Worm (Caenorhabditis elegans) whole organism, L3 larva: ENCODE results near the gene ZK470.14.

Source experiments
- ama-1 ChIP-seq: fragments of 150-350 bp; optimal IDR thresholded peaks from 2 replicates; lab custom pipeline; 2018
- ceh-9 ChIP-seq: sonication (generic microtip); optimal IDR thresholded peaks from 2 replicates; lab custom pipeline; 2018; ENCODE audit warnings: missing biosample characterization, missing genetic modification characterization
- egl-27 ChIP-seq: sonication (generic microtip); optimal IDR thresholded peaks from 4 replicates; lab custom pipeline; 2017; ENCODE audit warnings: missing biosample characterization, missing genetic modification reagents, missing genetic modification characterization
- egl-5 ChIP-seq: fragments of 150-350 bp; optimal IDR thresholded peaks from 2 replicates; lab custom pipeline; 2017; ENCODE audit warnings: missing biosample characterization, missing genetic modification reagents, missing genetic modification characterization, inconsistent platforms
- elt-2 ChIP-seq: sonication (generic microtip); optimal IDR thresholded peaks from 2 replicates; lab custom pipeline; 2016; ENCODE audit warnings: missing genetic modification reagents, mild to moderate bottlenecking, missing genetic modification characterization, missing compliant biosample characterization
- elt-3 ChIP-seq, 3 experiments: fragments of 150-350 bp in 1 of 3; sonication (generic microtip) in 2 of 3; optimal IDR thresholded peaks; 2 replicates in 2 of 3; 4 replicates in 1 of 3; lab custom pipeline; 2014 to 2017; ENCODE audit warnings: missing biosample characterization in 3 of 3, missing genetic modification characterization in 3 of 3
- fkh-2 ChIP-seq: fragments of 150-350 bp; optimal IDR thresholded peaks from 2 replicates; lab custom pipeline; 2014; ENCODE audit warnings: missing biosample characterization, missing genetic modification reagents, missing genetic modification characterization
- fos-1 ChIP-seq: fragments of 150-350 bp; optimal IDR thresholded peaks from 2 replicates; lab custom pipeline; 2014; ENCODE audit warnings: missing biosample characterization, missing genetic modification characterization
- jun-1 ChIP-seq: fragments of 150-350 bp; optimal IDR thresholded peaks from 2 replicates; lab custom pipeline; 2014; ENCODE audit warnings: missing biosample characterization, missing genetic modification reagents, missing genetic modification characterization
- lin-39 ChIP-seq: fragments of 150-350 bp; optimal IDR thresholded peaks from 2 replicates; lab custom pipeline; 2018; ENCODE audit warnings: missing biosample characterization, missing genetic modification reagents, missing genetic modification characterization
- mdl-1 ChIP-seq: fragments of 150-350 bp; optimal IDR thresholded peaks from 2 replicates; lab custom pipeline; 2014; ENCODE audit warnings: missing biosample characterization, missing genetic modification characterization
- nfya-1 ChIP-seq: sonication (generic microtip); optimal IDR thresholded peaks from 2 replicates; lab custom pipeline; 2017; ENCODE audit warnings: missing genetic modification characterization, mild to moderate bottlenecking, missing compliant biosample characterization, antibody characterized with exemption, moderate library complexity; ENCODE audit not compliant: insufficient read depth
- nhr-11 ChIP-seq: fragments of 150-350 bp; optimal IDR thresholded peaks from 2 replicates; lab custom pipeline; 2014; ENCODE audit warnings: missing biosample characterization, missing genetic modification characterization
- nhr-12 ChIP-seq: fragments of 150-350 bp; optimal IDR thresholded peaks from 2 replicates; lab custom pipeline; 2014; ENCODE audit warnings: missing biosample characterization, missing genetic modification characterization
- nhr-23 ChIP-seq: fragments of 150-350 bp; optimal IDR thresholded peaks from 2 replicates; lab custom pipeline; 2014; ENCODE audit warnings: missing biosample characterization, missing genetic modification reagents, missing genetic modification characterization
- nhr-237 ChIP-seq: fragments of 150-350 bp; optimal IDR thresholded peaks from 2 replicates; lab custom pipeline; 2014; ENCODE audit warnings: missing biosample characterization, missing genetic modification characterization
- nhr-25 ChIP-seq: sonication (generic microtip); optimal IDR thresholded peaks from 2 replicates; lab custom pipeline; 2017; ENCODE audit warnings: missing biosample characterization, missing genetic modification characterization
- nhr-43 ChIP-seq: sonication (generic microtip); optimal IDR thresholded peaks from 2 replicates; lab custom pipeline; 2016; ENCODE audit warnings: mild to moderate bottlenecking, missing genetic modification characterization, missing compliant biosample characterization; ENCODE audit not compliant: poor library complexity, severe bottlenecking
- nhr-77 ChIP-seq: fragments of 150-350 bp; optimal IDR thresholded peaks from 2 replicates; lab custom pipeline; 2014; ENCODE audit warnings: missing biosample characterization, missing genetic modification characterization
- pha-4 ChIP-seq: fragments of 150-350 bp; optimal IDR thresholded peaks from 2 replicates; lab custom pipeline; 2014; ENCODE audit warnings: missing biosample characterization, missing genetic modification reagents, missing genetic modification characterization
- sea-2 ChIP-seq: fragments of 150-350 bp; sonication (generic microtip); optimal IDR thresholded peaks from 4 replicates; lab custom pipeline; 2014; ENCODE audit warnings: missing biosample characterization, missing genetic modification reagents, missing genetic modification characterization
- snpc-4 ChIP-seq: fragments of 150-350 bp; optimal IDR thresholded peaks from 2 replicates; lab custom pipeline; 2014; ENCODE audit warnings: missing biosample characterization, missing genetic modification characterization
- unc-39 ChIP-seq: sonication (generic microtip); optimal IDR thresholded peaks from 4 replicates; lab custom pipeline; 2017; ENCODE audit warnings: missing biosample characterization, missing genetic modification characterization
- unc-62 ChIP-seq: fragments of 150-350 bp; sonication (generic microtip); optimal IDR thresholded peaks from 4 replicates; lab custom pipeline; 2014; ENCODE audit warnings: missing biosample characterization, missing genetic modification reagents, missing genetic modification characterization
- ztf-11 ChIP-seq: fragments of 150-350 bp; optimal IDR thresholded peaks from 2 replicates; lab custom pipeline; 2014; ENCODE audit warnings: missing biosample characterization, missing genetic modification characterization
- ztf-4 ChIP-seq: fragments of 150-350 bp; optimal IDR thresholded peaks from 2 replicates; lab custom pipeline; 2014; ENCODE audit warnings: missing biosample characterization, missing genetic modification characterization

Gene ZK470.14

ce11 chrX:4137452-4138164 lies 29.6 kb upstream of the ZK470.14 start (continued):
- TF ChIP-seq nhr-77 (tag; lab: Kevin White, UChicago): no peak
- TF ChIP-seq nhr-237 (tag; lab: Kevin White, UChicago): no peak
- TF ChIP-seq snpc-4: no peak
- peak; percentile 65 for TF ChIP-seq nhr-43 (tag; lab: Kevin White, UChicago)
- peak in 2 of 3 experiments; percentile 32 to 68 for TF ChIP-seq elt-3 (tag; optimal IDR thresholded peaks at IDR 0.05; lab: Kevin White, UChicago)

- TF ChIP-seq nhr-12 (tag; lab: Kevin White, UChicago) (no peak), nhr-23 (tag; lab: Kevin White, UChicago) (peak; percentile 50), snpc-4 (peak; percentile 0), ceh-9 (tag; lab: Kevin White, UChicago) (no peak), nhr-25 (tag; lab: Kevin White, UChicago) (peak; percentile 46), nhr-43 (tag; lab: Kevin White, UChicago) (peak; percentile 68), ama-1 (lab: Kevin White, UChicago) (peak; percentile 54)
These were observed 28.6 kb upstream of the ZK470.14 start for ce11 chrX:4138413-4139193.

ce11 chrX:4139593-4140565 lies 27.4 kb upstream of the ZK470.14 start, which contains the start of gene ZK470.4:
TSS of gene ZK470.4 (minus strand) at chrX:4139767.
- TF ChIP-seq mdl-1 (tag; lab: Kevin White, UChicago) (no peak), fos-1 (tag; lab: Kevin White, UChicago) (no peak), ztf-4 (tag; lab: Kevin White, UChicago) (peak; percentile 73), nhr-77 (tag; lab: Kevin White, UChicago) (no peak), nfya-1 (tag; lab: Kevin White, UChicago) (peak; percentile 45), ama-1 (lab: Kevin White, UChicago) (peak; percentile 65), sea-2 (GFP tag; lab: Kevin White, UChicago) (no peak), pha-4 (tag; lab: Kevin White, UChicago) (peak; percentile 58), unc-62 (GFP tag; lab: Kevin White, UChicago) (no peak), elt-2 (tag; lab: Kevin White, UChicago) (peak; percentile 33), nhr-11 (tag; lab: Kevin White, UChicago) (peak; percentile 43), snpc-4 (no peak), elt-3 (tag; optimal IDR thresholded peaks at IDR 0.05; lab: Kevin White, UChicago) (peak in 1 of 3 experiments; percentile 11), fkh-2 (no peak), egl-27 (tag; lab: Kevin White, UChicago) (no peak)

- peak; percentile 35 for TF ChIP-seq jun-1 (tag; lab: Kevin White, UChicago)
- TF ChIP-seq elt-3 (tag; optimal IDR thresholded peaks at IDR 0.05; lab: Kevin White, UChicago): peak in 1 of 3 experiments; percentile 68
- peak; percentile 23 for TF ChIP-seq nfya-1 (tag; lab: Kevin White, UChicago)
- peak; percentile 79 for TF ChIP-seq egl-5 (tag; lab: Kevin White, UChicago)
- TF ChIP-seq nhr-23 (tag; lab: Kevin White, UChicago): peak; percentile 33
- TF ChIP-seq ama-1 (lab: Kevin White, UChicago): peak; percentile 61
- TF ChIP-seq mdl-1 (tag; lab: Kevin White, UChicago): peak; percentile 40
- TF ChIP-seq unc-39: no peak
- no peak for TF ChIP-seq ztf-11
- TF ChIP-seq elt-2 (tag; lab: Kevin White, UChicago): peak; percentile 23
- no peak for TF ChIP-seq lin-39 (tag; lab: Kevin White, UChicago)
- peak; percentile 33 for TF ChIP-seq nhr-25 (tag; lab: Kevin White, UChicago)
These were observed 26.4 kb upstream of the ZK470.14 start for ce11 chrX:4140755-4141417.
